Worm (Caenorhabditis elegans) whole organism, mixed stage, embryonic: ENCODE results near the gene C33D3.3.

Source experiments
- M03D4.4 ChIP-seq: sonication (generic microtip); optimal IDR thresholded peaks from 2 replicates; lab custom pipeline; 2017; ENCODE audit warnings: mild to moderate bottlenecking, missing genetic modification characterization, missing compliant biosample characterization
- bed-3 ChIP-seq: fragments of 200-800 bp; sonication (Bioruptor generic); optimal IDR thresholded peaks from 3 replicates; lab custom pipeline; 2018; ENCODE audit warnings: mild to moderate bottlenecking, missing genetic modification characterization, moderate library complexity, missing compliant biosample characterization
- blmp-1 ChIP-seq: fragments of 150-350 bp; optimal IDR thresholded peaks from 2 replicates; lab custom pipeline; 2014; ENCODE audit warnings: missing biosample characterization, missing genetic modification characterization
- ceh-39 ChIP-seq: fragments of 150-350 bp; optimal IDR thresholded peaks from 2 replicates; lab custom pipeline; 2014; ENCODE audit warnings: missing biosample characterization, missing genetic modification characterization
- ceh-43 ChIP-seq: fragments of 200-800 bp; sonication (Bioruptor generic); optimal IDR thresholded peaks from 2 replicates; lab custom pipeline; 2018; ENCODE audit warnings: mild to moderate bottlenecking, missing genetic modification characterization, moderate library complexity, missing compliant biosample characterization
- ceh-83 ChIP-seq: fragments of 200-800 bp; sonication (Bioruptor generic); optimal IDR thresholded peaks from 2 replicates; lab custom pipeline; 2018; ENCODE audit warnings: mild to moderate bottlenecking, missing genetic modification characterization, missing compliant biosample characterization
- ces-1 ChIP-seq: fragments of 150-350 bp; optimal IDR thresholded peaks from 2 replicates; lab custom pipeline; 2014; ENCODE audit warnings: missing biosample characterization, missing genetic modification reagents, missing genetic modification characterization
- cnd-1 ChIP-seq: fragments of 200-800 bp; sonication (Bioruptor generic); optimal IDR thresholded peaks from 2 replicates; lab custom pipeline; 2018; ENCODE audit warnings: mild to moderate bottlenecking, missing genetic modification characterization, missing compliant biosample characterization
- drap-1 ChIP-seq: fragments of 200-800 bp; sonication (Bioruptor generic); optimal IDR thresholded peaks from 3 replicates; lab custom pipeline; 2018; ENCODE audit warnings: mild to moderate bottlenecking, missing genetic modification characterization, missing compliant biosample characterization
- elt-3 ChIP-seq: fragments of 150-350 bp; optimal IDR thresholded peaks from 2 replicates; lab custom pipeline; 2014; ENCODE audit warnings: missing biosample characterization, missing genetic modification characterization
- flh-1 ChIP-seq: fragments of 200-800 bp; sonication (Bioruptor generic); optimal IDR thresholded peaks from 2 replicates; lab custom pipeline; 2018; ENCODE audit warnings: mild to moderate bottlenecking, missing genetic modification characterization, moderate library complexity, missing compliant biosample characterization
- ham-2 ChIP-seq: fragments of 200-800 bp; sonication (Bioruptor generic); optimal IDR thresholded peaks from 2 replicates; lab custom pipeline; 2018; ENCODE audit warnings: mild to moderate bottlenecking, missing genetic modification characterization, missing compliant biosample characterization
- hlh-1 ChIP-seq: fragments of 150-350 bp; optimal IDR thresholded peaks from 2 replicates; lab custom pipeline; 2014; ENCODE audit warnings: missing biosample characterization, missing genetic modification reagents, missing genetic modification characterization
- lin-13 ChIP-seq: fragments of 150-350 bp; optimal IDR thresholded peaks from 2 replicates; lab custom pipeline; 2014; ENCODE audit warnings: missing biosample characterization, missing genetic modification characterization
- lin-32 ChIP-seq: fragments of 200-800 bp; sonication (Bioruptor generic); optimal IDR thresholded peaks from 2 replicates; lab custom pipeline; 2018; ENCODE audit warnings: mild to moderate bottlenecking, missing genetic modification characterization, missing compliant biosample characterization
- lsy-2 ChIP-seq: fragments of 150-350 bp; optimal IDR thresholded peaks from 2 replicates; lab custom pipeline; 2014; ENCODE audit warnings: missing biosample characterization, missing genetic modification characterization
- mab-5 ChIP-seq: fragments of 150-350 bp; optimal IDR thresholded peaks from 2 replicates; lab custom pipeline; 2014; ENCODE audit warnings: missing biosample characterization, missing genetic modification characterization
- mep-1 ChIP-seq: fragments of 150-350 bp; optimal IDR thresholded peaks from 2 replicates; lab custom pipeline; 2017; ENCODE audit warnings: missing biosample characterization, missing genetic modification reagents, missing genetic modification characterization, inconsistent platforms
- mls-2 ChIP-seq: sonication (generic microtip); optimal IDR thresholded peaks from 2 replicates; lab custom pipeline; 2016; ENCODE audit warnings: mild to moderate bottlenecking, missing genetic modification characterization, moderate library complexity, missing compliant biosample characterization
- nhr-12 ChIP-seq: fragments of 150-350 bp; optimal IDR thresholded peaks from 2 replicates; lab custom pipeline; 2014; ENCODE audit warnings: missing biosample characterization, missing genetic modification characterization
- nhr-2 ChIP-seq: fragments of 150-350 bp; optimal IDR thresholded peaks from 2 replicates; lab custom pipeline; 2014; ENCODE audit warnings: missing biosample characterization, missing genetic modification characterization
- nhr-237 ChIP-seq: fragments of 150-350 bp; optimal IDR thresholded peaks from 2 replicates; lab custom pipeline; 2014; ENCODE audit warnings: missing biosample characterization, missing genetic modification characterization
- nhr-28 ChIP-seq: fragments of 150-350 bp; optimal IDR thresholded peaks from 2 replicates; lab custom pipeline; 2014; ENCODE audit warnings: missing biosample characterization, missing genetic modification characterization
- nhr-76 ChIP-seq: sonication (generic microtip); optimal IDR thresholded peaks from 2 replicates; lab custom pipeline; 2017; ENCODE audit warnings: missing biosample characterization, missing genetic modification characterization
- pha-4 ChIP-seq: fragments of 150-350 bp; optimal IDR thresholded peaks from 2 replicates; lab custom pipeline; 2018; ENCODE audit warnings: missing biosample characterization, missing genetic modification reagents, missing genetic modification characterization
- sem-2 ChIP-seq: fragments of 200-800 bp; sonication (Bioruptor generic); optimal IDR thresholded peaks from 2 replicates; lab custom pipeline; 2018; ENCODE audit warnings: mild to moderate bottlenecking, missing genetic modification characterization, missing compliant biosample characterization
- snpc-4 ChIP-seq: fragments of 150-350 bp; optimal IDR thresholded peaks from 2 replicates; lab custom pipeline; 2014; ENCODE audit warnings: missing biosample characterization, missing genetic modification characterization
- sptf-1 ChIP-seq: sonication (generic microtip); optimal IDR thresholded peaks from 2 replicates; lab custom pipeline; 2017; ENCODE audit warnings: mild to moderate bottlenecking, missing genetic modification characterization, moderate library complexity, missing compliant biosample characterization
- tbx-8 ChIP-seq: fragments of 200-800 bp; sonication (Bioruptor generic); optimal IDR thresholded peaks from 2 replicates; lab custom pipeline; 2018; ENCODE audit warnings: mild to moderate bottlenecking, missing genetic modification characterization, moderate library complexity, missing compliant biosample characterization
- unc-120 ChIP-seq: sonication (generic microtip); optimal IDR thresholded peaks from 2 replicates; lab custom pipeline; 2017; ENCODE audit warnings: missing genetic modification characterization, missing compliant biosample characterization; ENCODE audit not compliant: poor library complexity, severe bottlenecking
- unc-39 ChIP-seq: fragments of 150-350 bp; optimal IDR thresholded peaks from 2 replicates; lab custom pipeline; 2014; ENCODE audit warnings: missing biosample characterization, missing genetic modification characterization
- unc-62 ChIP-seq: fragments of 150-350 bp; optimal IDR thresholded peaks from 2 replicates; lab custom pipeline; 2014; ENCODE audit warnings: missing biosample characterization, missing genetic modification reagents, missing genetic modification characterization
- zip-8 ChIP-seq: fragments of 150-350 bp; optimal IDR thresholded peaks from 2 replicates; lab custom pipeline; 2014; ENCODE audit warnings: missing biosample characterization, missing genetic modification characterization
- ztf-11 ChIP-seq: fragments of 150-350 bp; optimal IDR thresholded peaks from 2 replicates; lab custom pipeline; 2014; ENCODE audit warnings: missing biosample characterization, missing genetic modification characterization

C33D3.3 gene

ce11 chrX:10485300-10485755 lies at the start of gene C33D3.3:
TSS of gene C33D3.3 (plus strand) at chrX:10485350.
- no peak for TF ChIP-seq sem-2 (GFP tag; lab: Kevin White, UChicago)
- TF ChIP-seq ceh-39 (tag; lab: Kevin White, UChicago), result no peak
- no peak for TF ChIP-seq nhr-76 (tag; lab: Kevin White, UChicago)
- no peak for TF ChIP-seq snpc-4 (tag; lab: Kevin White, UChicago)
- TF ChIP-seq unc-120 (tag; lab: Kevin White, UChicago), result no peak
- no peak for TF ChIP-seq drap-1 (GFP tag; lab: Kevin White, UChicago)
- no peak for TF ChIP-seq zip-8 (tag; lab: Kevin White, UChicago)
- no peak for TF ChIP-seq ces-1 (GFP tag; lab: Kevin White, UChicago)
- TF ChIP-seq flh-1, result no peak
- no peak for TF ChIP-seq pha-4 (tag; lab: Kevin White, UChicago)
- no peak for TF ChIP-seq mls-2 (tag; lab: Kevin White, UChicago)
- TF ChIP-seq hlh-1 (tag; lab: Kevin White, UChicago), result no peak

- TF ChIP-seq pha-4 (tag; lab: Kevin White, UChicago) (peak; percentile 84), mab-5 (tag; lab: Kevin White, UChicago) (no peak), ztf-11 (tag; lab: Kevin White, UChicago) (peak; percentile 85), flh-1 (no peak), ceh-43 (peak; percentile 3), lsy-2 (peak; percentile 31), elt-3 (tag; lab: Kevin White, UChicago) (no peak), lin-32 (GFP tag; lab: Kevin White, UChicago) (no peak), ceh-83 (GFP tag; lab: Kevin White, UChicago) (no peak), mep-1 (peak; percentile 59), nhr-76 (tag; lab: Kevin White, UChicago) (no peak), bed-3 (no peak), mls-2 (tag; lab: Kevin White, UChicago) (peak; percentile 73), tbx-8 (GFP tag; lab: Kevin White, UChicago) (peak; percentile 34), nhr-237 (tag; lab: Kevin White, UChicago) (no peak), zip-8 (tag; lab: Kevin White, UChicago) (no peak), unc-120 (tag; lab: Kevin White, UChicago) (peak; percentile 95), ces-1 (GFP tag; lab: Kevin White, UChicago) (peak; percentile 74), unc-39 (tag; lab: Kevin White, UChicago) (no peak), ham-2 (peak; percentile 87), M03D4.4 (peak; percentile 71), lin-13 (tag; lab: Kevin White, UChicago) (peak; percentile 39), nhr-2 (tag; lab: Kevin White, UChicago) (no peak), sptf-1 (tag; lab: Kevin White, UChicago) (peak; percentile 75), blmp-1 (no peak), snpc-4 (tag; lab: Kevin White, UChicago) (no peak), unc-62 (GFP tag; lab: Kevin White, UChicago) (peak; percentile 83), nhr-28 (no peak), ceh-39 (tag; lab: Kevin White, UChicago) (no peak), cnd-1 (tag; lab: Kevin White, UChicago) (peak; percentile 38), drap-1 (GFP tag; lab: Kevin White, UChicago) (no peak), nhr-12 (tag; lab: Kevin White, UChicago) (no peak), hlh-1 (tag; lab: Kevin White, UChicago) (peak; percentile 69), sem-2 (GFP tag; lab: Kevin White, UChicago) (no peak)
Measured at ce11 chrX:10435492-10435939, 49.6 kb upstream of the C33D3.3 start.

- no peak for TF ChIP-seq mep-1
- no peak for TF ChIP-seq nhr-2 (tag; lab: Kevin White, UChicago)
- no peak for TF ChIP-seq lsy-2
- TF ChIP-seq cnd-1 (tag; lab: Kevin White, UChicago), result no peak
Measured at ce11 chrX:10437421-10437820, 47.7 kb upstream of the C33D3.3 start.

DNA sequence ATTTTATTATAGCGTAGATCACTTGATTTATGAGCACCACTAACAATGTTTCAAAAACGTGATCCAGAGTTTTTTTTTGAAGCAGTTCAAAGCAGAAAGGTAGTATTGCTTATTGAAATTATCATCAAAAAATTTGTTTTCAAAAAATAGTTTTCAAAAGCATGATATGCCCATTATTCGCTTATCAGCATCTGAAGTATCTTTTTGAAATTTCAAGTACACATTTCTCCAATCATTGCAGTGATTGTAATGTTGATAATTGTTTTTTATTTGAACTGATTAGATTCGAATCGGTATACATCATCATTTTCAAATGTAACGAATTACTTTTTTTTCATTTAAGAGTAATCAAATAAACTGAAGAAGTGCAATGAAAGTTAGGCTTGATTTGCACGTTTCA lies 44.4 kb upstream of the C33D3.3 start:
- TF ChIP-seq blmp-1, result no peak
- no peak for TF ChIP-seq M03D4.4
- no peak for TF ChIP-seq mls-2 (tag; lab: Kevin White, UChicago)
- TF ChIP-seq mep-1, result no peak
- no peak for TF ChIP-seq nhr-28
- no peak for TF ChIP-seq hlh-1 (tag; lab: Kevin White, UChicago)
- no peak for TF ChIP-seq unc-62 (GFP tag; lab: Kevin White, UChicago)
- TF ChIP-seq ham-2, result no peak
- no peak for TF ChIP-seq ceh-83 (GFP tag; lab: Kevin White, UChicago)
- TF ChIP-seq unc-39 (tag; lab: Kevin White, UChicago), result no peak
- TF ChIP-seq pha-4 (tag; lab: Kevin White, UChicago), result no peak
- no peak for TF ChIP-seq sptf-1 (tag; lab: Kevin White, UChicago)
- TF ChIP-seq cnd-1 (tag; lab: Kevin White, UChicago), result no peak
- no peak for TF ChIP-seq elt-3 (tag; lab: Kevin White, UChicago)
- TF ChIP-seq, all 35 proteins: peak for 0
